Comparison of ENCODE assay signal across 3 fruit fly cellular contexts in genomic region chr2L:20844381-20844780, dm6.
TF ChIP-seq lines count a peak whose summit lies in the region.

No protein-coding gene starts in this region.

- TF ChIP-seq CTCF in whole organism, embryonic (GFP tag; optimal IDR thresholded peaks at IDR 0.05; lab: Kevin White, UChicago), result no peak

TF ChIP-seq in whole organism, embryonic, 481 proteins besides CTCF, POLR2A, EP300 and RAD21:
- TF ChIP-seq Drgx (GFP tag; IDR thresholded peaks at IDR 0.05; lab: Robert Waterston, UW) (peak; percentile 49; the same call in 1 of the 2 replicates), ci (GFP tag; IDR thresholded peaks at IDR 0.05; lab: Robert Waterston, UW) (0 out of 3 replicates have a peak, but pooled peaks have one; percentile 9), Sox102F (GFP tag; optimal IDR thresholded peaks at IDR 0.05; lab: Kevin White, UChicago) (peak; percentile 5), cg (GFP tag; optimal IDR thresholded peaks at IDR 0.05; lab: Kevin White, UChicago) (no peak), Med (GFP tag; lab: Kevin White, UChicago) (peak; percentile 19)

TF ChIP-seq in whole organism, prepupa, 60 proteins besides CTCF, POLR2A, EP300 and RAD21 (continues in another document):
- TF ChIP-seq topi (GFP tag; optimal IDR thresholded peaks at IDR 0.05; lab: Kevin White, UChicago) (no peak), Lpt (GFP tag; optimal IDR thresholded peaks at IDR 0.05; lab: Kevin White, UChicago) (peak; percentile 11), CG3032 (tag; optimal IDR thresholded peaks at IDR 0.05; lab: Kevin White, UChicago) (no peak), lz (GFP tag; optimal IDR thresholded peaks at IDR 0.05; lab: Kevin White, UChicago) (no peak), CG9139 (GFP tag; optimal IDR thresholded peaks at IDR 0.05; lab: Kevin White, UChicago) (no peak), Eip93F (GFP tag; optimal IDR thresholded peaks at IDR 0.05; lab: Kevin White, UChicago) (no peak), CG32006 (GFP tag; optimal IDR thresholded peaks at IDR 0.05; lab: Kevin White, UChicago) (peak; percentile 72), CG16779 (tag; optimal IDR thresholded peaks at IDR 0.05; lab: Kevin White, UChicago) (no peak), dsx (GFP tag; optimal IDR thresholded peaks at IDR 0.05; lab: Kevin White, UChicago; ENCODE audit: poor library complexity, severe bottlenecking) (no peak), Hr38 (GFP tag; optimal IDR thresholded peaks at IDR 0.05; lab: Kevin White, UChicago) (no peak), CG6854 (GFP tag; optimal IDR thresholded peaks at IDR 0.05; lab: Kevin White, UChicago) (no peak), OdsH (GFP tag; optimal IDR thresholded peaks at IDR 0.05; lab: Kevin White, UChicago) (peak; percentile 25), acj6 (GFP tag; optimal IDR thresholded peaks at IDR 0.05; lab: Kevin White, UChicago) (no peak), CG8632 (GFP tag; optimal IDR thresholded peaks at IDR 0.05; lab: Kevin White, UChicago) (no peak), CG1621 (tag; optimal IDR thresholded peaks at IDR 0.05; lab: Kevin White, UChicago) (no peak), eg (GFP tag; IDR thresholded peaks at IDR 0.05; lab: Robert Waterston, UW) (peak; percentile 64), CG6276 (GFP tag; optimal IDR thresholded peaks at IDR 0.05; lab: Kevin White, UChicago) (peak; percentile 51), Gug (GFP tag; IDR thresholded peaks at IDR 0.05; lab: Robert Waterston, UW) (no peak), Ets96B (tag; optimal IDR thresholded peaks at IDR 0.05; lab: Kevin White, UChicago) (no peak), esn (GFP tag; optimal IDR thresholded peaks at IDR 0.05; lab: Kevin White, UChicago) (no peak), ss (GFP tag; optimal IDR thresholded peaks at IDR 0.05; lab: Kevin White, UChicago) (no peak), CG6808 (GFP tag; optimal IDR thresholded peaks at IDR 0.05; lab: Kevin White, UChicago) (no peak), CG11902 (GFP tag; optimal IDR thresholded peaks at IDR 0.05; lab: Kevin White, UChicago) (no peak), Eip78C (GFP tag; lab: Kevin White, UChicago) (peak; percentile 64), CG6163 (GFP tag; IDR thresholded peaks at IDR 0.05; lab: Robert Waterston, UW) (no peak), svp (GFP tag; lab: Kevin White, UChicago) (no peak), Blimp-1 (GFP tag; optimal IDR thresholded peaks at IDR 0.05; lab: Kevin White, UChicago) (no peak), CG8319 (GFP tag; optimal IDR thresholded peaks at IDR 0.05; lab: Kevin White, UChicago) (no peak), CG34406 (GFP tag; optimal IDR thresholded peaks at IDR 0.05; lab: Kevin White, UChicago) (no peak), spab (GFP tag; optimal IDR thresholded peaks at IDR 0.05; lab: Kevin White, UChicago) (no peak), CG7368 (GFP tag; optimal IDR thresholded peaks at IDR 0.05; lab: Kevin White, UChicago) (no peak), fkh (GFP tag; optimal IDR thresholded peaks at IDR 0.05; lab: Kevin White, UChicago) (no peak), salr (GFP tag; optimal IDR thresholded peaks at IDR 0.05; lab: Kevin White, UChicago) (peak in 1 of 2 experiments; percentile 57), CG8119 (GFP tag; IDR thresholded peaks at IDR 0.05; lab: Robert Waterston, UW) (peak; percentile 51; the same call in 2 of the 3 replicates), net (GFP tag; optimal IDR thresholded peaks at IDR 0.05; lab: Kevin White, UChicago) (peak; percentile 4), Hr39 (GFP tag; optimal IDR thresholded peaks at IDR 0.05; lab: Kevin White, UChicago) (no peak), CG10631 (GFP tag; optimal IDR thresholded peaks at IDR 0.05; lab: Kevin White, UChicago) (no peak), Sox15 (GFP tag; optimal IDR thresholded peaks at IDR 0.05; lab: Kevin White, UChicago) (no peak), CG11294 (GFP tag; IDR thresholded peaks at IDR 0.05; lab: Robert Waterston, UW) (no peak), vri (GFP tag; optimal IDR thresholded peaks at IDR 0.05; lab: Kevin White, UChicago) (no peak), Hr4 (GFP tag; optimal IDR thresholded peaks at IDR 0.05; lab: Kevin White, UChicago) (peak; percentile 69), CG10669 (GFP tag; optimal IDR thresholded peaks at IDR 0.05; lab: Kevin White, UChicago) (no peak), CG11762 (GFP tag; optimal IDR thresholded peaks at IDR 0.05; lab: Kevin White, UChicago; ENCODE audit: insufficient read depth) (no peak), CG3919 (GFP tag; optimal IDR thresholded peaks at IDR 0.05; lab: Kevin White, UChicago) (no peak), CG4318 (GFP tag; optimal IDR thresholded peaks at IDR 0.05; lab: Kevin White, UChicago) (peak; percentile 28)

TF ChIP-seq in whole organism, pupa, 21 proteins besides CTCF, POLR2A, EP300 and RAD21:
- TF ChIP-seq CG12605 (GFP tag; IDR thresholded peaks at IDR 0.05; lab: Robert Waterston, UW) (no peak), Pif1B (GFP tag; optimal IDR thresholded peaks at IDR 0.05; lab: Kevin White, UChicago) (no peak), Snoo (tag; optimal IDR thresholded peaks at IDR 0.05; lab: Kevin White, UChicago) (no peak), CG15710 (tag; optimal IDR thresholded peaks at IDR 0.05; lab: Kevin White, UChicago) (no peak), rn (GFP tag; IDR thresholded peaks at IDR 0.05; lab: Robert Waterston, UW) (no peak), Ets98B (GFP tag; IDR thresholded peaks at IDR 0.05; lab: Robert Waterston, UW) (peak; percentile 53; the same call in 1 of the 2 replicates), CG8159 (tag; optimal IDR thresholded peaks at IDR 0.05; lab: Kevin White, UChicago) (no peak), CG14655 (GFP tag; optimal IDR thresholded peaks at IDR 0.05; lab: Kevin White, UChicago) (peak; percentile 44), D1 (tag; optimal IDR thresholded peaks at IDR 0.05; lab: Kevin White, UChicago) (no peak), Pif1A (GFP tag; optimal IDR thresholded peaks at IDR 0.05; lab: Kevin White, UChicago) (no peak), CG4496 (GFP tag; IDR thresholded peaks at IDR 0.05; lab: Robert Waterston, UW) (peak; percentile 61; the same call in 1 of the 3 replicates), CG34367 (tag; optimal IDR thresholded peaks at IDR 0.05; lab: Kevin White, UChicago) (no peak), CG8301 (tag; optimal IDR thresholded peaks at IDR 0.05; lab: Kevin White, UChicago) (peak; percentile 49), EcR (GFP tag; optimal IDR thresholded peaks at IDR 0.05; lab: Kevin White, UChicago) (no peak), CG17806 (tag; optimal IDR thresholded peaks at IDR 0.05; lab: Kevin White, UChicago) (no peak), CG10348 (GFP tag; IDR thresholded peaks at IDR 0.05; lab: Robert Waterston, UW) (no peak), CG32121 (GFP tag; IDR thresholded peaks at IDR 0.05; lab: Robert Waterston, UW) (peak; percentile 66), gl (tag; optimal IDR thresholded peaks at IDR 0.05; lab: Kevin White, UChicago) (no peak), CG9948 (tag; optimal IDR thresholded peaks at IDR 0.05; lab: Kevin White, UChicago) (no peak), fd96Ca (GFP tag; IDR thresholded peaks at IDR 0.05; lab: Robert Waterston, UW) (no peak)

Comparison
In these comparisons a context has a peak if more than half of its experiments do, and no peak if none do; other contexts are left out.
1. Of the 7 proteins assayed by ChIP-seq in both whole organism, embryonic and whole organism, prepupa: peak only in whole organism, embryonic: Sox102F; only in whole organism, prepupa: Lpt; in both: none; in neither: 5.